Worm (Caenorhabditis elegans): Measurements from ENCODE around the gene M163.22.
A peak's percentile ranks its signal among the peaks of the same experiment; 100 is the strongest.

The M163.22 gene

ce11 chrX:14489945-14490344 is 24.3 kb downstream of the M163.22 start, which contains the start of gene his-24 (continued):
- no peak for TF ChIP-seq akir-1 (GFP tag; optimal IDR thresholded peaks at IDR 0.05)
- peak; percentile 3 for TF ChIP-seq repo-1 (tag; optimal IDR thresholded peaks at IDR 0.05)
- TF ChIP-seq K11D2.4 (GFP tag; IDR thresholded peaks at IDR 0.05) = peak; percentile 62
- no peak for TF ChIP-seq C17E4.6 (GFP tag; IDR thresholded peaks at IDR 0.05)
- peak; percentile 36 for TF ChIP-seq F23B12.7 (tag; optimal IDR thresholded peaks at IDR 0.05; ENCODE audit: insufficient read depth)
- peak; percentile 35; the same call in 1 of the 2 replicates for TF ChIP-seq hmg-1.2 (GFP tag; IDR thresholded peaks at IDR 0.05)
- TF ChIP-seq lin-26 (GFP tag; IDR thresholded peaks at IDR 0.05) = 0 out of 2 replicates have a peak, but pooled peaks have one; percentile 8
- peak; percentile 99 for TF ChIP-seq F39B2.1 (GFP tag; IDR thresholded peaks at IDR 0.05)
- TF ChIP-seq nfyb-1 (GFP tag; IDR thresholded peaks at IDR 0.05) = peak; percentile 55; the same call in 1 of the 2 replicates
- peak; percentile 71 for TF ChIP-seq dox-1 (GFP tag; IDR thresholded peaks at IDR 0.05)
- TF ChIP-seq nhr-80 (tag; optimal IDR thresholded peaks at IDR 0.05) = peak; percentile 37
- TF ChIP-seq bed-2 (GFP tag; IDR thresholded peaks at IDR 0.05) = no peak
- TF ChIP-seq ztf-28 (GFP tag; IDR thresholded peaks at IDR 0.05) = no peak
- TF ChIP-seq ztf-6 (GFP tag; IDR thresholded peaks at IDR 0.05) = 0 out of 2 replicates have a peak, but pooled peaks have one; percentile 43
- TF ChIP-seq sea-2 (GFP tag; IDR thresholded peaks at IDR 0.05) = no peak
- TF ChIP-seq mcd-1 (GFP tag; IDR thresholded peaks at IDR 0.05) = peak; percentile 44; the same call in 1 of the 2 replicates

ce11 chrX:14490486-14490885 is 24.8 kb downstream of the M163.22 start:
- TF ChIP-seq nfya-2 (GFP tag; IDR thresholded peaks at IDR 0.05) (0 out of 2 replicates have a peak, but pooled peaks have one; percentile 61), ztf-18 (tag; optimal IDR thresholded peaks at IDR 0.05) (no peak), ztf-25 (GFP tag; IDR thresholded peaks at IDR 0.05) (no peak), B0035.1 (tag; optimal IDR thresholded peaks at IDR 0.05) (no peak), T07F8.4 (tag; optimal IDR thresholded peaks at IDR 0.05) (no peak), snpc-1.1 (tag; optimal IDR thresholded peaks at IDR 0.05; ENCODE audit: insufficient read depth) (no peak), sea-2 (GFP tag; IDR thresholded peaks at IDR 0.05) (0 out of 2 replicates have a peak, but pooled peaks have one; percentile 37), mcd-1 (GFP tag; IDR thresholded peaks at IDR 0.05) (peak; percentile 38), F39B2.1 (GFP tag; IDR thresholded peaks at IDR 0.05) (0 out of 2 replicates have a peak, but pooled peaks have one; percentile 42), Y79H2A.3 (GFP tag; conservative IDR thresholded peaks at IDR 0.05) (no peak), bed-1 (GFP tag; IDR thresholded peaks at IDR 0.05) (0 out of 2 replicates have a peak, but pooled peaks have one; percentile 70), athp-1 (tag; optimal IDR thresholded peaks at IDR 0.05) (no peak), egrh-3 (GFP tag; IDR thresholded peaks at IDR 0.05) (peak; percentile 93), ztf-3 (GFP tag; optimal IDR thresholded peaks at IDR 0.05) (no peak), lin-54 (GFP tag; optimal IDR thresholded peaks at IDR 0.05) (no peak), B0336.3 (GFP tag; IDR thresholded peaks at IDR 0.05) (no peak), K11D2.4 (GFP tag; IDR thresholded peaks at IDR 0.05) (no peak), C17E4.6 (GFP tag; IDR thresholded peaks at IDR 0.05) (no peak), gei-17 (GFP tag; optimal IDR thresholded peaks at IDR 0.05) (no peak), mxl-1 (tag; optimal IDR thresholded peaks at IDR 0.05) (no peak), ztf-28 (GFP tag; IDR thresholded peaks at IDR 0.05) (no peak), F49E8.2 (tag; optimal IDR thresholded peaks at IDR 0.05; ENCODE audit: insufficient read depth) (no peak), zfh-2 (GFP tag; conservative IDR thresholded peaks at IDR 0.05) (peak; percentile 83), mes-4 (tag; optimal IDR thresholded peaks at IDR 0.05) (no peak)

ce11 chrX:14491103-14491502 is 25.4 kb downstream of the M163.22 start:
- TF ChIP-seq ZK185.1 (tag; optimal IDR thresholded peaks at IDR 0.05; ENCODE audit: poor library complexity, severe bottlenecking) = no peak
- no peak for TF ChIP-seq Y79H2A.3 (GFP tag; conservative IDR thresholded peaks at IDR 0.05)
- TF ChIP-seq atf-7 (tag; optimal IDR thresholded peaks at IDR 0.05) = no peak
- TF ChIP-seq K12H6.12 (tag; optimal IDR thresholded peaks at IDR 0.05) = no peak
- no peak for TF ChIP-seq sptf-2 (GFP tag; optimal IDR thresholded peaks at IDR 0.05)
- TF ChIP-seq lin-54 (GFP tag; optimal IDR thresholded peaks at IDR 0.05) = no peak
- TF ChIP-seq ceh-58 (GFP tag; IDR thresholded peaks at IDR 0.05) = no peak
- TF ChIP-seq nfyb-1 (GFP tag; IDR thresholded peaks at IDR 0.05) = no peak
- no peak for TF ChIP-seq attf-6 (GFP tag; IDR thresholded peaks at IDR 0.05)
- TF ChIP-seq madf-3 (GFP tag; IDR thresholded peaks at IDR 0.05) = no peak
- TF ChIP-seq sdz-38 (tag; optimal IDR thresholded peaks at IDR 0.05) = no peak
- no peak for TF ChIP-seq tlf-1 (GFP tag; optimal IDR thresholded peaks at IDR 0.05)
- no peak for TF ChIP-seq fkh-3 (tag; optimal IDR thresholded peaks at IDR 0.05)
- no peak for TF ChIP-seq Y67H2A.10 (GFP tag; conservative IDR thresholded peaks at IDR 0.05)
- TF ChIP-seq dpff-1 (tag; optimal IDR thresholded peaks at IDR 0.05) = no peak
- no peak for TF ChIP-seq ztf-28 (GFP tag; IDR thresholded peaks at IDR 0.05)
- no peak for TF ChIP-seq F22D6.2 (tag; optimal IDR thresholded peaks at IDR 0.05)

Measured in whole organism, young adult.